Fruit fly (Drosophila melanogaster): ENCODE data around the gene Mcm2.

The Mcm2 gene

dm6 chr3R:8306188-8306926 lies 41.6 kb downstream of the Mcm2 start (continued):
- no peak for TF ChIP-seq CG15479 (GFP tag; optimal IDR thresholded peaks at IDR 0.05)
- no peak for TF ChIP-seq Dbx (GFP tag; IDR thresholded peaks at IDR 0.05)
- TF ChIP-seq dati (GFP tag; IDR thresholded peaks at IDR 0.05), result no peak
- no peak for TF ChIP-seq HHEX (GFP tag; optimal IDR thresholded peaks at IDR 0.05)
- TF ChIP-seq tgo (GFP tag; IDR thresholded peaks at IDR 0.05), result no peak
- TF ChIP-seq Doc2 (GFP tag; IDR thresholded peaks at IDR 0.05), result no peak
- TF ChIP-seq mirr (GFP tag; optimal IDR thresholded peaks at IDR 0.05), result no peak
- TF ChIP-seq CG10274 (GFP tag; optimal IDR thresholded peaks at IDR 0.05), result no peak
- no peak for TF ChIP-seq pb (GFP tag; optimal IDR thresholded peaks at IDR 0.05)
- peak; percentile 8 for TF ChIP-seq CG33557 (GFP tag; optimal IDR thresholded peaks at IDR 0.05)
- no peak for TF ChIP-seq Sry-δ (GFP tag; optimal IDR thresholded peaks at IDR 0.05)
- TF ChIP-seq ab (GFP tag; optimal IDR thresholded peaks at IDR 0.05), result no peak
- TF ChIP-seq fd96Cb (tag; optimal IDR thresholded peaks at IDR 0.05), result no peak
- TF ChIP-seq CG10366 (GFP tag; IDR thresholded peaks at IDR 0.05), result no peak
- TF ChIP-seq CG4820 (GFP tag; optimal IDR thresholded peaks at IDR 0.05), result no peak
- TF ChIP-seq CG17186 (GFP tag; optimal IDR thresholded peaks at IDR 0.05), result no peak
- no peak for TF ChIP-seq CG12659 (GFP tag; optimal IDR thresholded peaks at IDR 0.05)
- TF ChIP-seq CG1647 (GFP tag; optimal IDR thresholded peaks at IDR 0.05), result no peak
- no peak for TF ChIP-seq CG9876 (GFP tag; optimal IDR thresholded peaks at IDR 0.05)
- peak; percentile 68 for TF ChIP-seq amos (GFP tag; IDR thresholded peaks at IDR 0.05; ENCODE audit: partially characterized antibody)
- TF ChIP-seq lola (GFP tag; optimal IDR thresholded peaks at IDR 0.05), result no peak
- TF ChIP-seq Dip3 (GFP tag; optimal IDR thresholded peaks at IDR 0.05), result no peak
- TF ChIP-seq Atf3 (GFP tag; optimal IDR thresholded peaks at IDR 0.05), result no peak
- no peak for TF ChIP-seq ham (GFP tag; IDR thresholded peaks at IDR 0.05)
- TF ChIP-seq Taf1 (GFP tag; IDR thresholded peaks at IDR 0.05), result no peak
- no peak for TF ChIP-seq CG18476 (GFP tag; optimal IDR thresholded peaks at IDR 0.05)
- TF ChIP-seq CG18262 (tag; optimal IDR thresholded peaks at IDR 0.05), result no peak
- no peak for TF ChIP-seq ken (GFP tag; IDR thresholded peaks at IDR 0.05)
- no peak for TF ChIP-seq tin (GFP tag; optimal IDR thresholded peaks at IDR 0.05)
- no peak for TF ChIP-seq zfh1 (GFP tag; IDR thresholded peaks at IDR 0.05)
- TF ChIP-seq Asciz (GFP tag; optimal IDR thresholded peaks at IDR 0.05), result no peak

DNA sequence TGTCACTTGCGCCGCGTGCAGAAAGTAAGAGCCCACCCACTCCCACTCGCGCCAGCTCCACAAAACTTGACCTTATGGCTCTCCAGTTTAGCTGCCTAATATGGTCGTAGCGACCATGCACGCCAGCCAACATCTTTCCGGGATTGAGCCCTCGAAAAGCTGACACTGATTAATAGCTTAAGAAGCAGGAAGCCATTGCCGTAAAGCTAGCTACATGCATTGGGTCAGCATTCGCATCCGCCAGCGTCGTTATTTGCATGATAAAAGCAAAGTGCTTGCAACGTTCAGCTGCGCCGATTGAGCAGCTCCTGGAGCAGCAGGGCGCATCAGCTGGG lies 42.1 kb downstream of the Mcm2 start:
- TF ChIP-seq Awh (GFP tag; IDR thresholded peaks at IDR 0.05) (no peak), Ets65A (GFP tag) (peak; percentile 90)

DNA sequence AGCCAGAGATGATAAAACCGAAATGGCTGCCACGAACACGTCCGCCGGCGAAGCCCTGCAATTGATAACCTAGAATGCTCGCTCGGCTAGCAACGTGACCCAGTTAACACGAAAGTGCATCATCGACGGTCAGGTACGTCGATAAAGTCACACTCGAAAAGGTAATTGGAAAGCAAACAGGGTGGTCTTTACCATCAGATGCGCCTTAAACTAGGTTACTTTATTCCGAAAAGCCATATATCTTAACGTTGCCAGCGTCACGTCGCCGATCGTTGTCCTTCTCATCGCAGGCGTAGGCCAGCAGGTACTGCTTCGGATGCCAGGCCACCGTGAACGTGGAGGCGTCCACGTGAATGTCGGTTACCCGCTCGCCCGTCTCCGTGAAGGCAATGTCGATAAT lies 42.5 kb downstream of the Mcm2 start:
- TF ChIP-seq ERR (GFP tag; optimal IDR thresholded peaks at IDR 0.05) (no peak), CG1024 (GFP tag; IDR thresholded peaks at IDR 0.05) (no peak), CG12744 (GFP tag; optimal IDR thresholded peaks at IDR 0.05) (no peak), cad (GFP tag; optimal IDR thresholded peaks at IDR 0.05) (peak; percentile 82), chif (GFP tag; optimal IDR thresholded peaks at IDR 0.05) (no peak), tll (GFP tag; optimal IDR thresholded peaks at IDR 0.05) (peak in 1 of 2 experiments; percentile 94), CG18011 (GFP tag; optimal IDR thresholded peaks at IDR 0.05) (no peak), lbe (GFP tag; optimal IDR thresholded peaks at IDR 0.05) (no peak), Med (GFP tag) (peak; percentile 36)

Data from whole organism, embryonic.